Worm (Caenorhabditis elegans): Measurements from ENCODE around the gene acy-3.

DNA sequence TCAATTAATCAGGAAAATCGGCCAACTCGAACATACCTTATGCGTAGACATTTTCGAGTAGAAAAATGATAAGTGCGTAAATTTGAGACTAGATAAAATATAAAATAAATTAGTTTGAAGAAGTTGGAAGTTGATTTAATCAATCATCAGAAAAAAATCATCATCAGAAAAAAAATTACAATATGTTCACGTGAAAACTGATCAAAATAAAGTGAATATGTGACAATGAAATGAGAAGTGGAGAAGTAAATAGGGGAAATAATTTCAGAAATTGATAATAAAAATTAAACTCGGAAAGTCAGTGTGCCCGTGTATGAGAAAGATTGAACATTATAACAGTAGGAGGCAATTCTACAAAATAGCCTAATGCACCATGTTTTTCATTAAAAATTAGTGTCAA is 56.8 kb downstream of the acy-3 start, which contains the start of gene F34D10.9:
- TF ChIP-seq pqm-1 (tag; optimal IDR thresholded peaks at IDR 0.05) (no peak), mep-1 (tag; optimal IDR thresholded peaks at IDR 0.05) (no peak), dpl-1 (GFP tag; optimal IDR thresholded peaks at IDR 0.05) (no peak), aha-1 (tag) (no peak), ZK546.5 (tag; optimal IDR thresholded peaks at IDR 0.05) (no peak), ces-1 (GFP tag; optimal IDR thresholded peaks at IDR 0.05) (no peak), spr-1 (tag; optimal IDR thresholded peaks at IDR 0.05) (no peak), daf-12 (tag; optimal IDR thresholded peaks at IDR 0.05) (no peak), php-3 (GFP tag; IDR thresholded peaks at IDR 0.05) (no peak), zip-11 (GFP tag; IDR thresholded peaks at IDR 0.05) (no peak), ama-1 (optimal IDR thresholded peaks at IDR 0.05) (no peak), lin-1 (GFP tag; IDR thresholded peaks at IDR 0.05) (no peak)

Data from whole organism, L4 larva.